Fruit fly (Drosophila melanogaster): ENCODE results near the gene CG17261.

The CG17261 gene

DNA sequence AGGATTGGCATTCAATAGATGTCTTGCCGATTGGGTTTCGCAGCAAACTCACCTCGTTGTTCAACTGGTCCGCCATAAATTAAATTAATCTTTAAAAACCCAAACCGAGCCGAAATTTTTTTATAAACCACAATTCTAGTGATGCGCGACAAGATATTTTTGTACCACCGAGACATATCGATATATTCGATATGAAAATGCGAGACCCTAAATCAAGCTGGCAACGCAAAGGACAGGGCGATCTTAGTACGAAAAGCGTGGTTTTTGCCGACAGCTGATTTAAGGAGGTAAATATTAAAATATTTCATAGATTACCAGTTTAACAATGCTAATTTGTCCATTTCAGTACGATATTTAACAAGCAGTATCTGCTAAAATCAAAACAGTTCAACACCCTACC lies 13.3 kb upstream of the CG17261 start, which contains the start of the genes Sf3b2 and CG17219 (continued):
- peak; percentile 91 for TF ChIP-seq dm (GFP tag; optimal IDR thresholded peaks at IDR 0.05)
- peak; percentile 25 for TF ChIP-seq CG17186 (GFP tag; optimal IDR thresholded peaks at IDR 0.05)
- TF ChIP-seq CG5245 (GFP tag; optimal IDR thresholded peaks at IDR 0.05), result no peak
- no peak for TF ChIP-seq wor (GFP tag; IDR thresholded peaks at IDR 0.05)
- no peak for TF ChIP-seq CG2199 (GFP tag; IDR thresholded peaks at IDR 0.05)
- peak; percentile 49; the same call in 1 of the 2 replicates for TF ChIP-seq CG9932 (GFP tag; IDR thresholded peaks at IDR 0.05)
- peak; percentile 68 for TF ChIP-seq E2f2 (GFP tag; IDR thresholded peaks at IDR 0.05)
- 0 out of 3 replicates have a peak, but pooled peaks have one; percentile 32 for TF ChIP-seq mld (GFP tag; IDR thresholded peaks at IDR 0.05; ENCODE audit: partially characterized antibody)
- no peak for TF ChIP-seq CG7928 (GFP tag; optimal IDR thresholded peaks at IDR 0.05)
- peak; percentile 29; the same call in 1 of the 3 replicates for TF ChIP-seq row (GFP tag; IDR thresholded peaks at IDR 0.05)
- no peak for TF ChIP-seq MTF-1 (GFP tag; optimal IDR thresholded peaks at IDR 0.05; ENCODE audit: borderline replicate concordance)
- TF ChIP-seq z (GFP tag; IDR thresholded peaks at IDR 0.05), result no peak
- no peak for TF ChIP-seq CG4707 (GFP tag; optimal IDR thresholded peaks at IDR 0.05)
- no peak for TF ChIP-seq CG10543 (GFP tag; optimal IDR thresholded peaks at IDR 0.05)
- no peak for TF ChIP-seq CG12942 (GFP tag; optimal IDR thresholded peaks at IDR 0.05)
- TF ChIP-seq unpg (GFP tag; optimal IDR thresholded peaks at IDR 0.05), result no peak
- TF ChIP-seq Dp (GFP tag; optimal IDR thresholded peaks at IDR 0.05), result peak; percentile 64
- TF ChIP-seq CG10462 (GFP tag; optimal IDR thresholded peaks at IDR 0.05), result no peak
- peak; percentile 53; the same call in 2 of the 3 replicates for TF ChIP-seq Doc3 (GFP tag; IDR thresholded peaks at IDR 0.05; ENCODE audit: partially characterized antibody)
- TF ChIP-seq vfl (GFP tag; optimal IDR thresholded peaks at IDR 0.05), result no peak
- TF ChIP-seq CG18764 (GFP tag; optimal IDR thresholded peaks at IDR 0.05), result no peak
- TF ChIP-seq CG10565 (GFP tag; optimal IDR thresholded peaks at IDR 0.05), result no peak
- TF ChIP-seq en (GFP tag; optimal IDR thresholded peaks at IDR 0.05), result no peak
- TF ChIP-seq CG4328 (GFP tag; optimal IDR thresholded peaks at IDR 0.05), result no peak
- TF ChIP-seq CG6654 (GFP tag; optimal IDR thresholded peaks at IDR 0.05), result no peak
- TF ChIP-seq lab (GFP tag; optimal IDR thresholded peaks at IDR 0.05), result no peak
- no peak for TF ChIP-seq CG11695 (GFP tag; IDR thresholded peaks at IDR 0.05)
- no peak for TF ChIP-seq CG2202 (tag; optimal IDR thresholded peaks at IDR 0.05)
- no peak for TF ChIP-seq cato (GFP tag; optimal IDR thresholded peaks at IDR 0.05; ENCODE audit: borderline replicate concordance)
- no peak for TF ChIP-seq chif (GFP tag; optimal IDR thresholded peaks at IDR 0.05)
- no peak for TF ChIP-seq CG17361 (GFP tag; IDR thresholded peaks at IDR 0.05)
- TF ChIP-seq so (GFP tag; IDR thresholded peaks at IDR 0.05), result no peak
- TF ChIP-seq CG12104 (GFP tag; optimal IDR thresholded peaks at IDR 0.05), result no peak
- TF ChIP-seq Hr39 (optimal IDR thresholded peaks at IDR 0.05), result no peak
- TF ChIP-seq CG7987 (GFP tag; optimal IDR thresholded peaks at IDR 0.05), result no peak
- TF ChIP-seq nerfin-1 (tag; optimal IDR thresholded peaks at IDR 0.05), result no peak
- peak; percentile 11 for TF ChIP-seq Sin3A (optimal IDR thresholded peaks at IDR 0.05)
- no peak for TF ChIP-seq ranshi (GFP tag; IDR thresholded peaks at IDR 0.05)
- TF ChIP-seq klu (GFP tag; IDR thresholded peaks at IDR 0.05), result no peak
- TF ChIP-seq CG9876 (GFP tag; optimal IDR thresholded peaks at IDR 0.05), result no peak
- TF ChIP-seq CG12391 (tag; optimal IDR thresholded peaks at IDR 0.05), result no peak
- peak; percentile 69 for TF ChIP-seq CG1603 (tag; optimal IDR thresholded peaks at IDR 0.05)
- TF ChIP-seq CG2129 (GFP tag; IDR thresholded peaks at IDR 0.05; ENCODE audit: partially characterized antibody), result peak; percentile 29; the same call in 1 of the 2 replicates
- TF ChIP-seq HLH54F (GFP tag; optimal IDR thresholded peaks at IDR 0.05), result peak; percentile 16
- no peak for TF ChIP-seq Oli (tag; optimal IDR thresholded peaks at IDR 0.05)
- TF ChIP-seq kni (GFP tag; optimal IDR thresholded peaks at IDR 0.05), result no peak
- peak; percentile 96 for TF ChIP-seq trem (tag; optimal IDR thresholded peaks at IDR 0.05)
- no peak for TF ChIP-seq Optix (GFP tag; IDR thresholded peaks at IDR 0.05)
- peak; percentile 10 for TF ChIP-seq CG9797 (GFP tag; optimal IDR thresholded peaks at IDR 0.05)
- TF ChIP-seq chinmo (GFP tag; IDR thresholded peaks at IDR 0.05; ENCODE audit: partially characterized antibody), result no peak
- TF ChIP-seq Pdp1 (GFP tag; optimal IDR thresholded peaks at IDR 0.05), result no peak
